Worm (Caenorhabditis elegans) whole organism, L3 larva: ENCODE results near the gene F02C12.3.

Source experiments
- R02D3.7 ChIP-seq: fragments of 150-350 bp; optimal IDR thresholded peaks from 2 replicates; lab custom pipeline; 2014; ENCODE audit warnings: missing biosample characterization, missing genetic modification characterization
- ceh-16 ChIP-seq: sonication (generic microtip); optimal IDR thresholded peaks from 2 replicates; lab custom pipeline; 2017; ENCODE audit warnings: missing biosample characterization, missing genetic modification characterization
- ceh-9 ChIP-seq: sonication (generic microtip); optimal IDR thresholded peaks from 2 replicates; lab custom pipeline; 2018; ENCODE audit warnings: missing biosample characterization, missing genetic modification characterization
- daf-12 ChIP-seq: fragments of 150-350 bp; optimal IDR thresholded peaks from 2 replicates; lab custom pipeline; 2014; ENCODE audit warnings: missing biosample characterization, missing genetic modification reagents, missing genetic modification characterization
- egl-27 ChIP-seq: sonication (generic microtip); optimal IDR thresholded peaks from 4 replicates; lab custom pipeline; 2017; ENCODE audit warnings: missing biosample characterization, missing genetic modification reagents, missing genetic modification characterization
- egl-5 ChIP-seq: fragments of 150-350 bp; optimal IDR thresholded peaks from 2 replicates; lab custom pipeline; 2017; ENCODE audit warnings: missing biosample characterization, missing genetic modification reagents, missing genetic modification characterization, inconsistent platforms
- elt-2 ChIP-seq: sonication (generic microtip); optimal IDR thresholded peaks from 2 replicates; lab custom pipeline; 2016; ENCODE audit warnings: missing genetic modification reagents, mild to moderate bottlenecking, missing genetic modification characterization, missing compliant biosample characterization
- fos-1 ChIP-seq: fragments of 150-350 bp; optimal IDR thresholded peaks from 2 replicates; lab custom pipeline; 2014; ENCODE audit warnings: missing biosample characterization, missing genetic modification characterization
- jun-1 ChIP-seq: fragments of 150-350 bp; optimal IDR thresholded peaks from 2 replicates; lab custom pipeline; 2014; ENCODE audit warnings: missing biosample characterization, missing genetic modification reagents, missing genetic modification characterization
- lsy-12 ChIP-seq: sonication (generic microtip); optimal IDR thresholded peaks from 2 replicates; lab custom pipeline; 2016; ENCODE audit warnings: mild to moderate bottlenecking, missing genetic modification characterization, missing compliant biosample characterization
- mml-1 ChIP-seq: fragments of 150-350 bp; sonication (generic microtip); optimal IDR thresholded peaks from 3 replicates; lab custom pipeline; 2014; ENCODE audit warnings: missing biosample characterization, missing genetic modification characterization
- nhr-12 ChIP-seq: fragments of 150-350 bp; optimal IDR thresholded peaks from 2 replicates; lab custom pipeline; 2014; ENCODE audit warnings: missing biosample characterization, missing genetic modification characterization
- nhr-23 ChIP-seq: fragments of 150-350 bp; optimal IDR thresholded peaks from 2 replicates; lab custom pipeline; 2014; ENCODE audit warnings: missing biosample characterization, missing genetic modification reagents, missing genetic modification characterization
- nhr-25 ChIP-seq: sonication (generic microtip); optimal IDR thresholded peaks from 2 replicates; lab custom pipeline; 2017; ENCODE audit warnings: missing biosample characterization, missing genetic modification characterization
- nhr-77 ChIP-seq: fragments of 150-350 bp; optimal IDR thresholded peaks from 2 replicates; lab custom pipeline; 2014; ENCODE audit warnings: missing biosample characterization, missing genetic modification characterization
- pqm-1 ChIP-seq: fragments of 150-350 bp; optimal IDR thresholded peaks from 2 replicates; lab custom pipeline; 2017; ENCODE audit warnings: missing biosample characterization, missing genetic modification characterization, inconsistent platforms
- ztf-11 ChIP-seq: fragments of 150-350 bp; optimal IDR thresholded peaks from 2 replicates; lab custom pipeline; 2014; ENCODE audit warnings: missing biosample characterization, missing genetic modification characterization

Gene F02C12.3

DNA sequence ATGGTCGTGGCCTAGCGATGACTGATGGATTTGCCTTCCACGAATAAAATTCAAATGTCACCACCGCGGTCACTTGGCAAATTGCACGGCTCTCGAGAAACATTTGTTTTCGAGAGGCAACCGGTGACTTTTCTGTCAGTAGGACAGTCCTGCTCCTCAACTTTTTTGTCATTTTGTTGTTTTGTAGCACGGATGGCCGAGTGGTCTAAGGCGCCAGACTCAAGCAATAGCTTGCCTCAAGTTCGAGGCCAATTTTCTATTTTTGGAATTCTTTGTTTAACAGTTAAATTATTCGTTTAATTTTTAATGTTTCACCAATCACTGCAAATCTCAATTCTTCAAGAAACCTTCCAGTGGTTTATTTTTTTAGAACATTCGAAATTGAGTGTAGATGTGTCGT, 47.5 kb downstream of the F02C12.3 start:
- TF ChIP-seq nhr-23 (tag; lab: Kevin White, UChicago) (no peak), egl-5 (no peak), egl-27 (tag; lab: Kevin White, UChicago) (no peak), elt-2 (tag; lab: Kevin White, UChicago) (no peak), pqm-1 (no peak), mml-1 (tag; lab: Kevin White, UChicago) (no peak)

DNA sequence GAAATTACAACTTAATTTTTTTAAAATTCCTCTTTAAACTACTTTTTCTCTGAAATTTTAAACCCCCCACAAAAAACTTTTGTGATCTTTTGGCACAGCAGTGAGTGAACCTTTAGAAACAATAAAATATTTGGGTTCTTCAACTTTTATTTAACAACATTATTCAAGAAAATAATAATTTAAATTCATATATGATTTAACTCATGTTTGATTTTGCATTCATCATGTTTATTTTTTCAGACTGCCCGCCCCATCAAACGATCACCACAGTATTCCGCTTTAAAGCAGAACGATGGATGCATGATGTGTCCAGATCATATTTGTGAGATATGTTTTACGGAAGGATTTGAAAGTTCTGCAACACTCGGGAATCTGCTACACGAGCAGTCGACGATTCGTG, 49.6 kb downstream of the F02C12.3 start, which contains the start of gene set-8:
Gene set-8, plus strand, starts transcription at position 301 of the 400 bp plus-strand sequence.
- TF ChIP-seq nhr-12 (tag; lab: Kevin White, UChicago) (no peak), nhr-23 (tag; lab: Kevin White, UChicago) (no peak), jun-1 (tag; lab: Kevin White, UChicago) (no peak), ztf-11 (no peak), lsy-12 (tag; lab: Kevin White, UChicago) (no peak), ceh-9 (tag; lab: Kevin White, UChicago) (no peak), ceh-16 (tag; lab: Kevin White, UChicago) (no peak), R02D3.7 (no peak), nhr-25 (tag; lab: Kevin White, UChicago) (no peak), fos-1 (tag; lab: Kevin White, UChicago) (no peak), daf-12 (tag; lab: Kevin White, UChicago) (no peak), nhr-77 (tag; lab: Kevin White, UChicago) (no peak)
